Worm (Caenorhabditis elegans) whole organism, L4/young adult: ENCODE results near the gene ugt-46.

Experiments used
- W03F9.2 ChIP-seq: fragments of 150-350 bp; optimal IDR thresholded peaks from 2 replicates; lab custom pipeline; 2014; ENCODE audit warnings: missing biosample characterization, missing genetic modification characterization
- him-1 ChIP-seq: sonication (generic microtip); optimal IDR thresholded peaks from 2 replicates; lab custom pipeline; 2016; ENCODE audit warnings: missing genotype, missing genetic modification reagents, missing genetic modification characterization, missing compliant biosample characterization

DNA sequence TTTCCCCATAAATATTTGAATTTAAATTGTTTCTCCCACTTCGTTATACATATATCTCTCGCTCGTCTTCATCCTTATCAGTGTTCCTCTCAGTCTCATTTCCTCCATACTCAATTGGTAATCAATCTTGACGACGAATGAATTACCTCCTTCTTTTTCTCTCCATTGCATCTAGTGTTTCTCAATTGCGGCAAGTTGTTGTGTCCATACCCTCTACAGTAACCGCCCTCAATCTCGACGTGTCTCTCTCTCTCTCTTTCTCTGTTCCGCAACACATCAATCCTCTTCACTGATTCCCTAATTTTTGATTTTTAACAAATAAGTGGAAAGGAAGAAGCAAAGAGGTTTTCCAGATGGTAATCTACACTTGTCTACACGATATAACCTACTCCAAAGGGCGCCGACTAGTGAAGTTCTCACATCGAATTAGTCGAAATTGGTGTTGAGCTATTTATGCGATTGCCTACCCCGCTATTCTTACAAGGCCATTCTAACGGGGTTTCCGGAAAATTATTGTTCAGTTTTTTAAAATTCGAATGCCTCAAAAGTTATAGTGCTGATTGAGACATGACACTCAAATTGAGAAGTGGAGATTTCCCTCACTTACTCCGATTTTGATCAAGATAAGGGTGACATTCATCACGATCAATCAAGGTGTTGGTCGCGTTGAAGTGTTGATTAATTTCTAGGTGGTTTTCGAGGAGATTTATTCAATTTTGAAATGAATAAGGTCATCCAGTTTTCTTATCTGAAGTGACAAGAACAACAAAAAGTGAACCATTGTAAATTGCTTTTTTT, 25.8 kb downstream of the ugt-46 start:
- TF ChIP-seq him-1 (tag; lab: Kevin White, UChicago) (no peak), W03F9.2 (no peak)
